Worm (Caenorhabditis elegans) whole organism, young adult: ENCODE measurements around the gene K03B4.4.
A peak's percentile ranks its signal among the peaks of the same experiment; 100 is the strongest.

ENCODE experiments used
- B0261.1 ChIP-seq: sonication (generic microtip); optimal IDR thresholded peaks from 2 replicates; lab custom pipeline; 2016; ENCODE audit warnings: mild to moderate bottlenecking, missing genetic modification characterization, moderate library complexity, missing compliant biosample characterization
- D2030.7 ChIP-seq: fragments of 200-800 bp; sonication (Bioruptor generic); IDR thresholded peaks from 2 replicates; pipeline ENCODE4 v1.3.6; 2022; ENCODE audit warnings: missing genetic modification reagents, missing genetic modification characterization, missing compliant biosample characterization
- F10E7.11 ChIP-seq: sonication (generic microtip); optimal IDR thresholded peaks from 2 replicates; lab custom pipeline; 2017; ENCODE audit warnings: mild to moderate bottlenecking, missing genetic modification characterization, moderate library complexity, missing compliant biosample characterization
- F22D6.2 ChIP-seq: sonication (generic microtip); optimal IDR thresholded peaks from 2 replicates; lab custom pipeline; 2016; ENCODE audit warnings: mild to moderate bottlenecking, missing genetic modification characterization, missing compliant biosample characterization
- F33H1.4 ChIP-seq: fragments of 200-800 bp; sonication (Bioruptor generic); IDR thresholded peaks from 2 replicates; pipeline ENCODE4 v1.3.6; 2022; ENCODE audit warnings: missing genetic modification reagents, missing genetic modification characterization, missing compliant biosample characterization
- F55B11.4 ChIP-seq: sonication (generic microtip); optimal IDR thresholded peaks from 2 replicates; lab custom pipeline; 2016; ENCODE audit warnings: missing compliant biosample characterization, missing genetic modification characterization, borderline replicate concordance; ENCODE audit not compliant: insufficient read depth
- F57A8.1 ChIP-seq: fragments of 200-800 bp; sonication (Bioruptor generic); optimal IDR thresholded peaks from 2 replicates; lab custom pipeline; 2018; ENCODE audit warnings: mild to moderate bottlenecking, missing genetic modification characterization, moderate library complexity, missing compliant biosample characterization
- F57C9.4 ChIP-seq: sonication (generic microtip); optimal IDR thresholded peaks from 2 replicates; lab custom pipeline; 2017; ENCODE audit warnings: mild to moderate bottlenecking, missing genetic modification characterization, missing compliant biosample characterization
- K11D2.4 ChIP-seq: fragments of 200-800 bp; sonication (Bioruptor generic); IDR thresholded peaks from 2 replicates; pipeline ENCODE4 v1.3.6; 2022; ENCODE audit warnings: missing genetic modification reagents, missing genetic modification characterization, missing compliant biosample characterization
- T07F8.4 ChIP-seq: sonication (generic microtip); optimal IDR thresholded peaks from 2 replicates; lab custom pipeline; 2016; ENCODE audit warnings: mild to moderate bottlenecking, missing genetic modification characterization, moderate library complexity, missing compliant biosample characterization
- ZK185.1 ChIP-seq: sonication (generic microtip); optimal IDR thresholded peaks from 2 replicates; lab custom pipeline; 2016; ENCODE audit warnings: mild to moderate bottlenecking, missing genetic modification characterization, missing compliant biosample characterization; ENCODE audit not compliant: poor library complexity, severe bottlenecking
- ama-1 ChIP-seq, 3 experiments: fragments of 150-350 bp in 1 of 3; sonication (generic microtip) in 2 of 3; optimal IDR thresholded peaks; 2 replicates each; lab custom pipeline; 2014 to 2018; ENCODE audit warnings: missing biosample characterization in 2 of 3, missing genetic modification characterization in 2 of 3, missing genetic modification reagents in 2 of 3
- aptf-2 ChIP-seq: fragments of 200-800 bp; sonication (Bioruptor generic); conservative IDR thresholded peaks from 2 replicates; pipeline ENCODE4 v1.3.6; 2022; ENCODE audit warnings: missing genetic modification reagents, missing genetic modification characterization, missing compliant biosample characterization
- attf-3 ChIP-seq: fragments of 200-800 bp; sonication (Bioruptor generic); conservative IDR thresholded peaks from 2 replicates; pipeline ENCODE4 v1.3.6; 2022; ENCODE audit warnings: missing genetic modification reagents, missing genetic modification characterization, missing compliant biosample characterization
- ccch-3 ChIP-seq: fragments of 200-800 bp; sonication (Bioruptor generic); optimal IDR thresholded peaks from 2 replicates; lab custom pipeline; 2018; ENCODE audit warnings: mild to moderate bottlenecking, missing genetic modification characterization, missing compliant biosample characterization
- cebp-1 ChIP-seq, 2 experiments: fragments of 200-800 bp in 1 of 2; sonication (Bioruptor generic) in 1 of 2; sonication (generic microtip) in 1 of 2; IDR thresholded peaks in 1 of 2; optimal IDR thresholded peaks in 1 of 2; 2 replicates each; pipeline versions ENCODE4 v1.3.6 to Lab custom; 2017 to 2022; ENCODE audit warnings: missing compliant biosample characterization in 2 of 2, missing genetic modification characterization in 2 of 2, mild to moderate bottlenecking in 1 of 2, missing genetic modification reagents in 1 of 2, moderate library complexity in 1 of 2
- ceh-91 ChIP-seq: fragments of 200-800 bp; sonication (Bioruptor generic); IDR thresholded peaks from 2 replicates; pipeline ENCODE4 v1.3.6; 2022; ENCODE audit warnings: missing genetic modification reagents, missing genetic modification characterization, missing compliant biosample characterization
- dpl-1 ChIP-seq: fragments of 150-350 bp; optimal IDR thresholded peaks from 2 replicates; lab custom pipeline; 2014; ENCODE audit warnings: missing biosample characterization, missing genetic modification reagents, missing genetic modification characterization
- efl-1 ChIP-seq: fragments of 150-350 bp; optimal IDR thresholded peaks from 2 replicates; lab custom pipeline; 2014; ENCODE audit warnings: missing biosample characterization, missing genetic modification reagents, missing genetic modification characterization
- hlh-12 ChIP-seq: sonication (generic microtip); optimal IDR thresholded peaks from 2 replicates; lab custom pipeline; 2016; ENCODE audit warnings: missing genetic modification characterization, missing compliant biosample characterization
- hmg-1.2 ChIP-seq: fragments of 200-800 bp; sonication (Bioruptor generic); IDR thresholded peaks from 2 replicates; pipeline ENCODE4 v1.3.6; 2022; ENCODE audit warnings: missing genetic modification reagents, missing genetic modification characterization, missing compliant biosample characterization
- hmg-20 ChIP-seq: fragments of 200-800 bp; sonication (Bioruptor generic); IDR thresholded peaks from 2 replicates; pipeline ENCODE4 v1.3.6; 2022; ENCODE audit warnings: missing genetic modification reagents, missing genetic modification characterization, missing compliant biosample characterization
- hsf-1 ChIP-seq: fragments of 200-800 bp; sonication (Bioruptor generic); IDR thresholded peaks from 2 replicates; pipeline ENCODE4 v1.3.6; 2022; ENCODE audit warnings: missing genetic modification reagents, missing genetic modification characterization, missing compliant biosample characterization
- lsl-1 ChIP-seq: fragments of 200-800 bp; sonication (Bioruptor generic); optimal IDR thresholded peaks from 2 replicates; lab custom pipeline; 2018; ENCODE audit warnings: mild to moderate bottlenecking, missing genetic modification characterization, moderate library complexity, missing compliant biosample characterization
- madf-6 ChIP-seq: fragments of 200-800 bp; sonication (Bioruptor generic); IDR thresholded peaks from 2 replicates; pipeline ENCODE4 v1.3.6; 2022; ENCODE audit warnings: missing genetic modification reagents, missing genetic modification characterization, missing compliant biosample characterization
- madf-8 ChIP-seq: fragments of 200-800 bp; sonication (Bioruptor generic); conservative IDR thresholded peaks from 2 replicates; pipeline ENCODE4 v1.3.6; 2022; ENCODE audit warnings: missing genetic modification reagents, missing genetic modification characterization, missing compliant biosample characterization
- mxl-1 ChIP-seq: sonication (generic microtip); optimal IDR thresholded peaks from 2 replicates; lab custom pipeline; 2016; ENCODE audit warnings: missing genetic modification characterization, missing compliant biosample characterization
- nhr-27 ChIP-seq: fragments of 200-800 bp; sonication (Bioruptor generic); optimal IDR thresholded peaks from 2 replicates; lab custom pipeline; 2018; ENCODE audit warnings: mild to moderate bottlenecking, missing genetic modification characterization, moderate library complexity, missing compliant biosample characterization
- nhr-80 ChIP-seq: sonication (generic microtip); optimal IDR thresholded peaks from 2 replicates; lab custom pipeline; 2016; ENCODE audit warnings: missing genetic modification characterization, missing compliant biosample characterization
- rcor-1 ChIP-seq: fragments of 200-800 bp; sonication (Bioruptor generic); IDR thresholded peaks from 2 replicates; pipeline ENCODE4 v1.3.6; 2022; ENCODE audit warnings: missing genetic modification reagents, missing genetic modification characterization, missing compliant biosample characterization
- sea-2 ChIP-seq: fragments of 200-800 bp; sonication (Bioruptor generic); IDR thresholded peaks from 2 replicates; pipeline ENCODE4 v1.3.6; 2022; ENCODE audit warnings: missing genetic modification characterization, missing compliant biosample characterization
- somi-1 ChIP-seq: fragments of 200-800 bp; sonication (Bioruptor generic); optimal IDR thresholded peaks from 2 replicates; lab custom pipeline; 2018; ENCODE audit warnings: mild to moderate bottlenecking, missing genetic modification characterization, missing compliant biosample characterization
- unc-130 ChIP-seq: sonication (generic microtip); optimal IDR thresholded peaks from 2 replicates; lab custom pipeline; 2016; ENCODE audit warnings: missing genetic modification reagents, missing genetic modification characterization, missing compliant biosample characterization
- xnd-1 ChIP-seq: sonication (generic microtip); optimal IDR thresholded peaks from 2 replicates; lab custom pipeline; 2016; ENCODE audit warnings: missing genotype, missing genetic modification reagents, missing genetic modification characterization, missing compliant biosample characterization
- zfh-2 ChIP-seq: fragments of 200-800 bp; sonication (Bioruptor generic); conservative IDR thresholded peaks from 2 replicates; pipeline ENCODE4 v1.3.6; 2022; ENCODE audit warnings: missing genetic modification reagents, missing genetic modification characterization, missing compliant biosample characterization
- ztf-28 ChIP-seq: fragments of 200-800 bp; sonication (Bioruptor generic); IDR thresholded peaks from 2 replicates; pipeline ENCODE4 v1.3.6; 2022; ENCODE audit warnings: missing genetic modification reagents, missing genetic modification characterization, missing compliant biosample characterization

The K03B4.4 gene

ce11 chrV:4632808-4633207 is 49.0 kb upstream of the K03B4.4 start (continued):
- 0 out of 2 replicates have a peak, but pooled peaks have one; percentile 27 for TF ChIP-seq cebp-1 (GFP tag; IDR thresholded peaks at IDR 0.05; lab: Robert Waterston, UW)
- TF ChIP-seq cebp-1 (tag; optimal IDR thresholded peaks at IDR 0.05; lab: Kevin White, UChicago): peak; percentile 21

DNA sequence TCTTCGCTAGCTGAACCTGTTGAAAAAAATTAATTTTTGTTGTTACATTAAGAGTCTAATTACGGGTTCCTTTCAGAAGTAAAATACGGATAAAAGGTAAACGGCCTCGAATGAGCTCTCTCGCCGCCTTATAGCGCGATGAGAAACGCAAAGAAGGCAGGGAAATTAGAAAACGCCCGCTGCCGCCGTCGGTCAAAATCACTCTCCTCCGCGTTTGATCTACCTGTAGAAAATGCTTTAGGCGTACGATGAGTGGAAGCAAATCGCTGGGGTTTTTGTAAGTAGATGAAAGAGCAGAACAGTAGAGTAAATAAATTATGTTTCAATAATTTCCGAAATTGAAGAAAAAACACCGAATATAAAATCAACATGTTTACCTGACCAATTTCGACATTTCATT is 44.6 kb upstream of the K03B4.4 start:
- TF ChIP-seq madf-8 (GFP tag; lab: Robert Waterston, UW) (peak; percentile 75), lsl-1 (peak; percentile 36), hmg-1.2 (GFP tag; lab: Robert Waterston, UW) (peak; percentile 26; the same call in 1 of the 2 replicates), ceh-91 (GFP tag; lab: Robert Waterston, UW) (peak; percentile 41; the same call in 1 of the 2 replicates), aptf-2 (0 out of 2 replicates have a peak, but pooled peaks have one; percentile 13), B0261.1 (tag; lab: Kevin White, UChicago) (no peak), ccch-3 (GFP tag; lab: Kevin White, UChicago) (no peak), hsf-1 (GFP tag; lab: Robert Waterston, UW) (0 out of 2 replicates have a peak, but pooled peaks have one; percentile 10), F33H1.4 (GFP tag; lab: Robert Waterston, UW) (0 out of 2 replicates have a peak, but pooled peaks have one; percentile 12), xnd-1 (peak; percentile 61), ama-1 (optimal IDR thresholded peaks at IDR 0.05; lab: Kevin White, UChicago) (no peak), ama-1 (GFP tag; optimal IDR thresholded peaks at IDR 0.05; lab: Kevin White, UChicago) (no peak), D2030.7 (peak; percentile 49; the same call in 1 of the 2 replicates), F57A8.1 (GFP tag; lab: Kevin White, UChicago) (no peak), dpl-1 (peak; percentile 44), F10E7.11 (no peak), efl-1 (GFP tag; lab: Kevin White, UChicago) (peak; percentile 89), madf-6 (GFP tag; lab: Robert Waterston, UW) (peak; percentile 88)

DNA sequence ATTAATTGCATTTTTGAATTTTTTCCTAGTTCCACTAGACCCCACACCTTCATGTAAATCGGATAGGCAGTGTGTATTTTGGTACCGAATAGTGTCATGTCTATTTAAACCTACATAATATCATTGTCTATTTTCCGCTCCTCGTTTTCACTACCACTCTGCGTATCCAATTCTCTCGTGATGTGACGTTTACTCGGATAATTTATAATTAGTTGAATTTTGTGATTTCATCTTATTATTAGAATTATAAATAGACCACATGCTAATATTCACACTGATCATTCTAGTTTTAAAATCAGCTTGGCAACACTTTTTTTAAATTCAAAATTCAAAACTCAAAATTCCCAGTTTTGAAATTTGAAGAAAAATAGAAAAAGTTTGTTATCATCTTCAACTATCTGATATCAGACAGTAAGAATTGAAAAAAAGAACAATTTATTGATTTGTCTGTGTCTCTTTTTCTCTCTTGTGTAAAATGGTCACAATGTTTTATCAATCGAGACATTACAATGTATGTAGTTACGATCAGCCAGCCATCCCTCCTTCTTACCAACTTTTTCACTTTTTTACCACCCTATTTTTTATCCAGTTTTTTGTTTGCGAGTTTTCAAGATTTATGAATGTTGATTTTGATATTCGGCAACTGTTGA is 41.1 kb upstream of the K03B4.4 start:
- no peak for TF ChIP-seq F55B11.4 (tag; lab: Kevin White, UChicago)
- TF ChIP-seq F22D6.2 (tag; lab: Kevin White, UChicago): no peak
- TF ChIP-seq mxl-1: no peak
- TF ChIP-seq nhr-80 (tag; lab: Kevin White, UChicago): peak; percentile 32
- TF ChIP-seq zfh-2 (GFP tag; lab: Robert Waterston, UW): no peak
- TF ChIP-seq rcor-1: no peak
- TF ChIP-seq, all 124 proteins: peak for 1

ce11 chrV:4642691-4643090 is 39.1 kb upstream of the K03B4.4 start, which contains the start of gene soc-1:
Gene soc-1, plus strand, starts transcription at chrV:4642952.
- TF ChIP-seq hlh-12 (no peak), xnd-1 (no peak), sea-2 (GFP tag; lab: Robert Waterston, UW) (no peak), nhr-27 (tag; lab: Kevin White, UChicago) (no peak), ama-1 (optimal IDR thresholded peaks at IDR 0.05; lab: Kevin White, UChicago) (no peak), ama-1 (GFP tag; optimal IDR thresholded peaks at IDR 0.05; lab: Kevin White, UChicago) (no peak), ztf-28 (GFP tag; lab: Robert Waterston, UW) (no peak), F57C9.4 (tag; lab: Kevin White, UChicago) (no peak), attf-3 (GFP tag; lab: Robert Waterston, UW) (no peak), T07F8.4 (tag; lab: Kevin White, UChicago) (no peak), ceh-91 (GFP tag; lab: Robert Waterston, UW) (no peak), unc-130 (GFP tag; lab: Kevin White, UChicago) (no peak), hmg-20 (GFP tag; lab: Robert Waterston, UW) (no peak), somi-1 (GFP tag; lab: Kevin White, UChicago) (no peak), ZK185.1 (tag; lab: Kevin White, UChicago) (no peak), K11D2.4 (no peak), aptf-2 (no peak), B0261.1 (tag; lab: Kevin White, UChicago) (no peak)
